Worm (Caenorhabditis elegans) whole organism, young adult: ENCODE data around the gene ZC449.5.

Experiments used
- aptf-3 ChIP-seq: fragments of 200-800 bp; sonication (Bioruptor generic); IDR thresholded peaks from 2 replicates; pipeline ENCODE4 v1.3.6; 2022; ENCODE audit warnings: missing genetic modification characterization, missing compliant biosample characterization
- cebp-1 ChIP-seq, 2 experiments: fragments of 200-800 bp in 1 of 2; sonication (Bioruptor generic) in 1 of 2; sonication (generic microtip) in 1 of 2; IDR thresholded peaks in 1 of 2; optimal IDR thresholded peaks in 1 of 2; 2 replicates each; pipeline versions ENCODE4 v1.3.6 to Lab custom; 2017 to 2022; ENCODE audit warnings: missing compliant biosample characterization in 2 of 2, missing genetic modification characterization in 2 of 2, mild to moderate bottlenecking in 1 of 2, missing genetic modification reagents in 1 of 2, moderate library complexity in 1 of 2
- ceh-27 ChIP-seq: fragments of 200-800 bp; sonication (Bioruptor generic); optimal IDR thresholded peaks from 2 replicates; lab custom pipeline; 2018; ENCODE audit warnings: mild to moderate bottlenecking, missing genetic modification characterization, moderate library complexity, missing compliant biosample characterization
- die-1 ChIP-seq: sonication (generic microtip); optimal IDR thresholded peaks from 2 replicates; lab custom pipeline; 2016; ENCODE audit warnings: missing genotype, mild to moderate bottlenecking, missing genetic modification characterization, missing compliant biosample characterization
- him-1 ChIP-seq: sonication (generic microtip); optimal IDR thresholded peaks from 2 replicates; lab custom pipeline; 2016; ENCODE audit warnings: missing genotype, missing genetic modification reagents, missing genetic modification characterization, missing compliant biosample characterization
- hmg-20 ChIP-seq: fragments of 200-800 bp; sonication (Bioruptor generic); IDR thresholded peaks from 2 replicates; pipeline ENCODE4 v1.3.6; 2022; ENCODE audit warnings: missing genetic modification reagents, missing genetic modification characterization, missing compliant biosample characterization
- madf-8 ChIP-seq: fragments of 200-800 bp; sonication (Bioruptor generic); conservative IDR thresholded peaks from 2 replicates; pipeline ENCODE4 v1.3.6; 2022; ENCODE audit warnings: missing genetic modification reagents, missing genetic modification characterization, missing compliant biosample characterization
- pha-4 ChIP-seq: fragments of 150-350 bp; sonication (generic microtip); optimal IDR thresholded peaks from 2 replicates; lab custom pipeline; 2014; ENCODE audit warnings: missing biosample characterization, missing genetic modification reagents, missing genetic modification characterization
- snpc-4 ChIP-seq, 5 experiments: fragments of 150-350 bp in 1 of 5; sonication (generic microtip) in 4 of 5; optimal IDR thresholded peaks; 2 replicates each; lab custom pipeline; 2014 to 2018; ENCODE audit warnings: missing genetic modification characterization in 5 of 5, missing biosample characterization in 3 of 5, antibody characterized with exemption in 2 of 5, mild to moderate bottlenecking in 2 of 5, missing compliant biosample characterization in 2 of 5, missing genotype in 2 of 5, moderate library complexity in 2 of 5, missing genetic modification reagents in 1 of 5
- sptf-2 ChIP-seq: fragments of 200-800 bp; sonication (Bioruptor generic); optimal IDR thresholded peaks from 2 replicates; lab custom pipeline; 2018; ENCODE audit warnings: mild to moderate bottlenecking, missing genetic modification characterization, missing compliant biosample characterization

DNA sequence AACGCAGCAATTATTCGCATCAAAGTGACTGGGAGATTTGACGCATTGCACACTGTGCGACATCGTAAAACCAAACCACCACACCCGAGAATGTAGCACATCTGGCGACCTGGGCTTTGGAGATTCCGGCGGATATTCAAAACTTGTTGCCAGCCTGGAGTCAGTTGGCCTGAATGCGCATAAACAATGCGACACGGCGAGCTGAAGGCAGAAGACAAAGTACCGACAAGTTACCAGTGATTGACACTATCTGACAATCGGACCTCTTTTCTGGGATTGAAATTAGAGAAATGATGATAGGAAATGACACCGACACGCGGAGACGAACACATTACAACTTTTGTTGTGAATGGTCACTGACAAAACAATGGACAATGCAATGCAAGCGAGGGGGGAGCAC, 1.2 kb upstream of the ZC449.5 start:
- TF ChIP-seq hmg-20 (GFP tag; lab: Robert Waterston, UW) (no peak), pha-4 (tag; lab: Kevin White, UChicago) (no peak), aptf-3 (GFP tag; lab: Robert Waterston, UW) (no peak), sptf-2 (GFP tag; lab: Kevin White, UChicago) (no peak), ceh-27 (GFP tag; lab: Kevin White, UChicago) (no peak), snpc-4 (GFP tag; optimal IDR thresholded peaks at IDR 0.05; lab: Kevin White, UChicago) (no peak), snpc-4 (tag; optimal IDR thresholded peaks at IDR 0.05; lab: Kevin White, UChicago) (no peak), cebp-1 (GFP tag; IDR thresholded peaks at IDR 0.05; lab: Robert Waterston, UW) (no peak), cebp-1 (tag; optimal IDR thresholded peaks at IDR 0.05; lab: Kevin White, UChicago) (no peak), die-1 (tag; lab: Kevin White, UChicago) (no peak), him-1 (tag; lab: Kevin White, UChicago) (no peak), madf-8 (no peak)
